Worm (Caenorhabditis elegans): Measurements from ENCODE around the gene tmem-135.

tmem-135 gene

ce11 chrX:4649097-4649496 is 24.4 kb upstream of the tmem-135 start, which contains the start of gene ent-5:
Gene ent-5, minus strand, starts transcription at chrX:4649197.
- TF ChIP-seq sem-2 (GFP tag; optimal IDR thresholded peaks at IDR 0.05) = no peak
- no peak for TF ChIP-seq nhr-12 (tag; optimal IDR thresholded peaks at IDR 0.05)
- TF ChIP-seq mab-5 (tag; optimal IDR thresholded peaks at IDR 0.05) = no peak
- no peak for TF ChIP-seq nhr-28 (tag; optimal IDR thresholded peaks at IDR 0.05)
- TF ChIP-seq bed-3 (GFP tag; optimal IDR thresholded peaks at IDR 0.05) = no peak
- TF ChIP-seq nhr-237 (tag; optimal IDR thresholded peaks at IDR 0.05) = no peak
- TF ChIP-seq ham-2 (GFP tag; optimal IDR thresholded peaks at IDR 0.05) = no peak
- TF ChIP-seq elt-3 (tag; optimal IDR thresholded peaks at IDR 0.05) = no peak
- TF ChIP-seq unc-39 (tag; optimal IDR thresholded peaks at IDR 0.05) = no peak
- TF ChIP-seq hlh-1 (tag; optimal IDR thresholded peaks at IDR 0.05) = no peak
- no peak for TF ChIP-seq flh-1 (GFP tag; optimal IDR thresholded peaks at IDR 0.05)
- no peak for TF ChIP-seq unc-62 (GFP tag; optimal IDR thresholded peaks at IDR 0.05)
- TF ChIP-seq M03D4.4 (tag; optimal IDR thresholded peaks at IDR 0.05) = no peak
- TF ChIP-seq ces-1 (GFP tag; optimal IDR thresholded peaks at IDR 0.05) = no peak
- no peak for TF ChIP-seq ceh-39 (tag; optimal IDR thresholded peaks at IDR 0.05)
- no peak for TF ChIP-seq mep-1 (tag; optimal IDR thresholded peaks at IDR 0.05)
- TF ChIP-seq tbx-8 (GFP tag; optimal IDR thresholded peaks at IDR 0.05) = no peak

- TF ChIP-seq cnd-1 (tag; optimal IDR thresholded peaks at IDR 0.05) (no peak), zip-8 (tag; optimal IDR thresholded peaks at IDR 0.05) (no peak), mls-2 (tag; optimal IDR thresholded peaks at IDR 0.05) (no peak), ham-2 (GFP tag; optimal IDR thresholded peaks at IDR 0.05) (no peak), mep-1 (tag; optimal IDR thresholded peaks at IDR 0.05) (no peak), lin-32 (GFP tag; optimal IDR thresholded peaks at IDR 0.05) (no peak), unc-120 (tag; optimal IDR thresholded peaks at IDR 0.05; ENCODE audit: poor library complexity, severe bottlenecking) (no peak), lin-13 (tag; optimal IDR thresholded peaks at IDR 0.05) (no peak), nhr-237 (tag; optimal IDR thresholded peaks at IDR 0.05) (no peak), elt-1 (tag; optimal IDR thresholded peaks at IDR 0.05; ENCODE audit: borderline replicate concordance, insufficient read depth) (no peak), snpc-4 (tag; optimal IDR thresholded peaks at IDR 0.05) (no peak), elt-3 (tag; optimal IDR thresholded peaks at IDR 0.05) (no peak), M03D4.4 (tag; optimal IDR thresholded peaks at IDR 0.05) (no peak), mab-5 (tag; optimal IDR thresholded peaks at IDR 0.05) (no peak), ceh-39 (tag; optimal IDR thresholded peaks at IDR 0.05) (no peak)
These were observed 22.1 kb upstream of the tmem-135 start for ce11 chrX:4651428-4651827.

- TF ChIP-seq pha-4 (tag; optimal IDR thresholded peaks at IDR 0.05) = no peak
- no peak for TF ChIP-seq snpc-4 (tag; optimal IDR thresholded peaks at IDR 0.05)
- TF ChIP-seq nhr-2 (tag; optimal IDR thresholded peaks at IDR 0.05) = no peak
- TF ChIP-seq mab-5 (tag; optimal IDR thresholded peaks at IDR 0.05) = no peak
- no peak for TF ChIP-seq ces-1 (GFP tag; optimal IDR thresholded peaks at IDR 0.05)
- TF ChIP-seq lin-32 (GFP tag; optimal IDR thresholded peaks at IDR 0.05) = no peak
- no peak for TF ChIP-seq sptf-1 (tag; optimal IDR thresholded peaks at IDR 0.05)
These were observed 20.6 kb upstream of the tmem-135 start for ce11 chrX:4652950-4653349.

ce11 chrX:4654057-4654456 is 19.4 kb upstream of the tmem-135 start, which contains the start of gene ceh-1:
Gene ceh-1, minus strand, starts transcription at chrX:4654157.
- TF ChIP-seq ztf-11 (tag; optimal IDR thresholded peaks at IDR 0.05) = no peak
- TF ChIP-seq tbx-8 (GFP tag; optimal IDR thresholded peaks at IDR 0.05) = no peak
- no peak for TF ChIP-seq ham-2 (GFP tag; optimal IDR thresholded peaks at IDR 0.05)
- no peak for TF ChIP-seq ceh-43 (GFP tag; optimal IDR thresholded peaks at IDR 0.05)
- TF ChIP-seq nhr-76 (tag; optimal IDR thresholded peaks at IDR 0.05) = no peak
- no peak for TF ChIP-seq flh-1 (GFP tag; optimal IDR thresholded peaks at IDR 0.05)
- TF ChIP-seq nhr-237 (tag; optimal IDR thresholded peaks at IDR 0.05) = no peak
- TF ChIP-seq lin-32 (GFP tag; optimal IDR thresholded peaks at IDR 0.05) = no peak
- no peak for TF ChIP-seq snpc-4 (tag; optimal IDR thresholded peaks at IDR 0.05)
- TF ChIP-seq sem-2 (GFP tag; optimal IDR thresholded peaks at IDR 0.05) = no peak
- no peak for TF ChIP-seq nhr-2 (tag; optimal IDR thresholded peaks at IDR 0.05)
- TF ChIP-seq bed-3 (GFP tag; optimal IDR thresholded peaks at IDR 0.05) = no peak
- no peak for TF ChIP-seq mab-5 (tag; optimal IDR thresholded peaks at IDR 0.05)
- TF ChIP-seq ceh-39 (tag; optimal IDR thresholded peaks at IDR 0.05) = no peak
- TF ChIP-seq mep-1 (tag; optimal IDR thresholded peaks at IDR 0.05) = no peak
- TF ChIP-seq sptf-1 (tag; optimal IDR thresholded peaks at IDR 0.05) = no peak
- TF ChIP-seq unc-62 (GFP tag; optimal IDR thresholded peaks at IDR 0.05) = no peak

- TF ChIP-seq zip-8 (tag; optimal IDR thresholded peaks at IDR 0.05) (no peak), nhr-12 (tag; optimal IDR thresholded peaks at IDR 0.05) (no peak), hlh-1 (tag; optimal IDR thresholded peaks at IDR 0.05) (no peak), mab-5 (tag; optimal IDR thresholded peaks at IDR 0.05) (no peak), ham-2 (GFP tag; optimal IDR thresholded peaks at IDR 0.05) (no peak), pha-4 (tag; optimal IDR thresholded peaks at IDR 0.05) (no peak), nhr-237 (tag; optimal IDR thresholded peaks at IDR 0.05) (no peak), ceh-83 (GFP tag; optimal IDR thresholded peaks at IDR 0.05) (no peak), M03D4.4 (tag; optimal IDR thresholded peaks at IDR 0.05) (no peak), cnd-1 (tag; optimal IDR thresholded peaks at IDR 0.05) (no peak), nhr-2 (tag; optimal IDR thresholded peaks at IDR 0.05) (no peak), blmp-1 (tag; optimal IDR thresholded peaks at IDR 0.05) (no peak), lin-13 (tag; optimal IDR thresholded peaks at IDR 0.05) (no peak), sptf-1 (tag; optimal IDR thresholded peaks at IDR 0.05) (no peak), drap-1 (GFP tag; optimal IDR thresholded peaks at IDR 0.05) (no peak), lsy-2 (tag; optimal IDR thresholded peaks at IDR 0.05) (no peak), lin-32 (GFP tag; optimal IDR thresholded peaks at IDR 0.05) (no peak)
These were observed 15.9 kb upstream of the tmem-135 start for ce11 chrX:4657577-4657976.
